Fruit fly (Drosophila melanogaster): ENCODE results near the gene CG6138.
A peak's percentile ranks its signal among the peaks of the same experiment; 100 is the strongest.

DNA sequence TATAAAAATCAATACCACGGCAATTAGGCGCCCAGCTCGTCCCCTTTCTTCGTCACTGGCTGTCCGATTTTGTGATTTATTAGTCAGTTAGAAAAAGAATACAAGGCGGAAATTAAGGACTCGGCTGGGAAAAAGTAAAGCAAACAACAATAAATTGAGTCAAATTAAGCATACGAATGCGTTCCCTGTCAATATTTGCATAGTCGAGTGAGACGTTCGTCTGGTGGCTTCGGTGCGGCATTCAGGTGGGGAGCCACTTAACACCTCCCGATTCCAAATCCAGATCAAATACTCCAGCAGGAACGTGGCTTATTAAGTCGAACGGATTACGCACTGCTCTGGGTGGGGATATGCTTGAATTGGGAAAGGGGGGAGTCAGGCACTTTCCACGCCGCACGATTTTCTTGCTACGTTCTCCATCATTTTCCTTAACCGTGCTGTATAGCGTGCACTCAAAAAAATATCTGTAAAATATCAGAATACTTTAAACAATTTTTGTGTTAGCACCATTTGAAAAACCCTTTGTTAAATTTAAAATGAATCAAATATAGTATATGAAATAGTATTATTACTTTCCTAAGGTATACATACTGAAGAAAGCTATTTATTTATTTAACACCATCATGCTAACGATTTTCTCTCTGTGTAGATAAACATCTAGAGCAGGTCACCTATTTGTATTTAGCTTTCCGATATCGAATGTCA is 23.9 kb upstream of the CG6138 start:
- TF ChIP-seq Eip75B (GFP tag; optimal IDR thresholded peaks at IDR 0.05) (no peak), CG4318 (GFP tag; optimal IDR thresholded peaks at IDR 0.05) (no peak), CG1621 (tag; optimal IDR thresholded peaks at IDR 0.05) (no peak), CG11762 (GFP tag; optimal IDR thresholded peaks at IDR 0.05; ENCODE audit: insufficient read depth) (no peak), CG10669 (GFP tag; optimal IDR thresholded peaks at IDR 0.05) (no peak), Blimp-1 (GFP tag; optimal IDR thresholded peaks at IDR 0.05) (no peak), svp (GFP tag) (no peak), fkh (GFP tag; optimal IDR thresholded peaks at IDR 0.05) (peak; percentile 42), esn (GFP tag; optimal IDR thresholded peaks at IDR 0.05) (no peak)
